Worm (Caenorhabditis elegans) whole organism, late embryonic: ENCODE data around the gene spr-3.

Source experiments
- ama-1 ChIP-seq: fragments of 150-350 bp; optimal IDR thresholded peaks from 2 replicates; lab custom pipeline; 2014
- ceh-22 ChIP-seq: sonication (generic microtip); optimal IDR thresholded peaks from 2 replicates; lab custom pipeline; 2017; ENCODE audit warnings: missing biosample characterization, missing genetic modification characterization
- ceh-6 ChIP-seq: fragments of 200-800 bp; sonication (Bioruptor generic); optimal IDR thresholded peaks from 2 replicates; lab custom pipeline; 2018; ENCODE audit warnings: mild to moderate bottlenecking, missing genetic modification characterization, missing compliant biosample characterization
- fkh-10 ChIP-seq: fragments of 150-350 bp; optimal IDR thresholded peaks from 2 replicates; lab custom pipeline; 2014; ENCODE audit warnings: missing biosample characterization, missing genetic modification reagents, missing genetic modification characterization
- gmeb-2 ChIP-seq: sonication (generic microtip); optimal IDR thresholded peaks from 2 replicates; lab custom pipeline; 2016; ENCODE audit warnings: missing genetic modification characterization, inconsistent platforms, missing compliant biosample characterization
- sox-2 ChIP-seq: fragments of 200-800 bp; sonication (Bioruptor generic); IDR thresholded peaks from 2 replicates; pipeline ENCODE4 v1.3.6; 2022; ENCODE audit warnings: missing genetic modification reagents, missing genetic modification characterization, missing compliant biosample characterization
- tbx-2 ChIP-seq: sonication (generic microtip); optimal IDR thresholded peaks from 2 replicates; lab custom pipeline; 2016; ENCODE audit warnings: missing genetic modification characterization, missing compliant biosample characterization

ce11 chrX:4524844-4525243, 11.0 kb downstream of the spr-3 start:
- TF ChIP-seq ceh-6 (GFP tag; lab: Kevin White, UChicago) (no peak), ceh-22 (tag; lab: Kevin White, UChicago) (no peak), tbx-2 (tag; lab: Kevin White, UChicago) (no peak), ama-1 (lab: Kevin White, UChicago) (no peak), fkh-10 (GFP tag; lab: Kevin White, UChicago) (no peak), sox-2 (GFP tag; lab: Robert Waterston, UW) (no peak), gmeb-2 (tag; lab: Kevin White, UChicago) (no peak)
